Worm (Caenorhabditis elegans): ENCODE data around the gene Y105C5A.1.
A peak's percentile ranks its signal among the peaks of the same experiment; 100 is the strongest.

Gene Y105C5A.1

ce11 chrIV:15571652-15572051 is 7.4 kb upstream of the Y105C5A.1 start:
- TF ChIP-seq tbx-8 (GFP tag; optimal IDR thresholded peaks at IDR 0.05) (no peak), bed-3 (GFP tag; optimal IDR thresholded peaks at IDR 0.05) (no peak), elt-3 (tag; optimal IDR thresholded peaks at IDR 0.05) (no peak), nhr-237 (tag; optimal IDR thresholded peaks at IDR 0.05) (no peak), nhr-28 (tag; optimal IDR thresholded peaks at IDR 0.05) (no peak), sem-2 (GFP tag; optimal IDR thresholded peaks at IDR 0.05) (no peak), nhr-12 (tag; optimal IDR thresholded peaks at IDR 0.05) (no peak), drap-1 (GFP tag; optimal IDR thresholded peaks at IDR 0.05) (no peak), ces-1 (GFP tag; optimal IDR thresholded peaks at IDR 0.05) (no peak), hlh-1 (tag; optimal IDR thresholded peaks at IDR 0.05) (no peak), lin-13 (tag; optimal IDR thresholded peaks at IDR 0.05) (no peak), elt-1 (tag; optimal IDR thresholded peaks at IDR 0.05; ENCODE audit: borderline replicate concordance, insufficient read depth) (no peak), unc-62 (GFP tag; optimal IDR thresholded peaks at IDR 0.05) (no peak), ceh-39 (tag; optimal IDR thresholded peaks at IDR 0.05) (no peak), cnd-1 (tag; optimal IDR thresholded peaks at IDR 0.05) (no peak)

- TF ChIP-seq flh-1 (GFP tag; optimal IDR thresholded peaks at IDR 0.05) (no peak), ceh-43 (GFP tag; optimal IDR thresholded peaks at IDR 0.05) (no peak), M03D4.4 (tag; optimal IDR thresholded peaks at IDR 0.05) (no peak), mls-2 (tag; optimal IDR thresholded peaks at IDR 0.05) (no peak), ham-2 (GFP tag; optimal IDR thresholded peaks at IDR 0.05) (peak; percentile 74), ceh-83 (GFP tag; optimal IDR thresholded peaks at IDR 0.05) (peak; percentile 77), lin-32 (GFP tag; optimal IDR thresholded peaks at IDR 0.05) (no peak), bed-3 (GFP tag; optimal IDR thresholded peaks at IDR 0.05) (no peak), mep-1 (tag; optimal IDR thresholded peaks at IDR 0.05) (peak; percentile 43), nhr-76 (tag; optimal IDR thresholded peaks at IDR 0.05) (no peak), ces-1 (GFP tag; optimal IDR thresholded peaks at IDR 0.05) (peak; percentile 89), snpc-4 (tag; optimal IDR thresholded peaks at IDR 0.05) (no peak), hlh-1 (tag; optimal IDR thresholded peaks at IDR 0.05) (peak; percentile 41), sem-2 (GFP tag; optimal IDR thresholded peaks at IDR 0.05) (no peak), mab-5 (tag; optimal IDR thresholded peaks at IDR 0.05) (peak; percentile 36), zip-8 (tag; optimal IDR thresholded peaks at IDR 0.05) (no peak), pha-4 (tag; optimal IDR thresholded peaks at IDR 0.05) (peak; percentile 89), elt-1 (tag; optimal IDR thresholded peaks at IDR 0.05; ENCODE audit: borderline replicate concordance, insufficient read depth) (peak; percentile 22), sptf-1 (tag; optimal IDR thresholded peaks at IDR 0.05) (peak; percentile 52), ztf-11 (tag; optimal IDR thresholded peaks at IDR 0.05) (peak; percentile 25), lin-13 (tag; optimal IDR thresholded peaks at IDR 0.05) (peak; percentile 29), lsy-2 (tag; optimal IDR thresholded peaks at IDR 0.05) (peak; percentile 97), nhr-28 (tag; optimal IDR thresholded peaks at IDR 0.05) (no peak), nhr-237 (tag; optimal IDR thresholded peaks at IDR 0.05) (peak; percentile 63), elt-3 (tag; optimal IDR thresholded peaks at IDR 0.05) (peak; percentile 81), unc-120 (tag; optimal IDR thresholded peaks at IDR 0.05; ENCODE audit: poor library complexity, severe bottlenecking) (no peak), tbx-8 (GFP tag; optimal IDR thresholded peaks at IDR 0.05) (no peak), cnd-1 (tag; optimal IDR thresholded peaks at IDR 0.05) (no peak), drap-1 (GFP tag; optimal IDR thresholded peaks at IDR 0.05) (no peak), nhr-12 (tag; optimal IDR thresholded peaks at IDR 0.05) (no peak), blmp-1 (tag; optimal IDR thresholded peaks at IDR 0.05) (no peak), ceh-39 (tag; optimal IDR thresholded peaks at IDR 0.05) (no peak), unc-39 (tag; optimal IDR thresholded peaks at IDR 0.05) (no peak), nhr-2 (tag; optimal IDR thresholded peaks at IDR 0.05) (peak; percentile 52), unc-62 (GFP tag; optimal IDR thresholded peaks at IDR 0.05) (peak; percentile 93)
These were observed 6.5 kb upstream of the Y105C5A.1 start for ce11 chrIV:15570770-15571169.

- peak; percentile 26 for TF ChIP-seq unc-120 (tag; optimal IDR thresholded peaks at IDR 0.05; ENCODE audit: poor library complexity, severe bottlenecking)
- no peak for TF ChIP-seq bed-3 (GFP tag; optimal IDR thresholded peaks at IDR 0.05)
- peak; percentile 46 for TF ChIP-seq lsy-2 (tag; optimal IDR thresholded peaks at IDR 0.05)
- TF ChIP-seq lin-32 (GFP tag; optimal IDR thresholded peaks at IDR 0.05), result no peak
- no peak for TF ChIP-seq drap-1 (GFP tag; optimal IDR thresholded peaks at IDR 0.05)
- TF ChIP-seq mls-2 (tag; optimal IDR thresholded peaks at IDR 0.05), result peak; percentile 66
- TF ChIP-seq tbx-8 (GFP tag; optimal IDR thresholded peaks at IDR 0.05), result no peak
- no peak for TF ChIP-seq ceh-39 (tag; optimal IDR thresholded peaks at IDR 0.05)
- TF ChIP-seq elt-1 (tag; optimal IDR thresholded peaks at IDR 0.05; ENCODE audit: borderline replicate concordance, insufficient read depth), result no peak
- TF ChIP-seq mab-5 (tag; optimal IDR thresholded peaks at IDR 0.05), result no peak
- no peak for TF ChIP-seq blmp-1 (tag; optimal IDR thresholded peaks at IDR 0.05)
- TF ChIP-seq cnd-1 (tag; optimal IDR thresholded peaks at IDR 0.05), result peak; percentile 33
- TF ChIP-seq elt-3 (tag; optimal IDR thresholded peaks at IDR 0.05), result no peak
- no peak for TF ChIP-seq unc-39 (tag; optimal IDR thresholded peaks at IDR 0.05)
- no peak for TF ChIP-seq zip-8 (tag; optimal IDR thresholded peaks at IDR 0.05)
- no peak for TF ChIP-seq unc-62 (GFP tag; optimal IDR thresholded peaks at IDR 0.05)
- TF ChIP-seq lin-13 (tag; optimal IDR thresholded peaks at IDR 0.05), result peak; percentile 57
- peak; percentile 37 for TF ChIP-seq mep-1 (tag; optimal IDR thresholded peaks at IDR 0.05)
- TF ChIP-seq ztf-11 (tag; optimal IDR thresholded peaks at IDR 0.05), result no peak
- no peak for TF ChIP-seq snpc-4 (tag; optimal IDR thresholded peaks at IDR 0.05)
- no peak for TF ChIP-seq flh-1 (GFP tag; optimal IDR thresholded peaks at IDR 0.05)
- TF ChIP-seq nhr-28 (tag; optimal IDR thresholded peaks at IDR 0.05), result no peak
- TF ChIP-seq hlh-1 (tag; optimal IDR thresholded peaks at IDR 0.05), result no peak
- peak; percentile 47 for TF ChIP-seq M03D4.4 (tag; optimal IDR thresholded peaks at IDR 0.05)
- no peak for TF ChIP-seq sem-2 (GFP tag; optimal IDR thresholded peaks at IDR 0.05)
- TF ChIP-seq ceh-43 (GFP tag; optimal IDR thresholded peaks at IDR 0.05), result no peak
- peak; percentile 71 for TF ChIP-seq sptf-1 (tag; optimal IDR thresholded peaks at IDR 0.05)
- no peak for TF ChIP-seq ham-2 (GFP tag; optimal IDR thresholded peaks at IDR 0.05)
- no peak for TF ChIP-seq nhr-76 (tag; optimal IDR thresholded peaks at IDR 0.05)
- TF ChIP-seq nhr-12 (tag; optimal IDR thresholded peaks at IDR 0.05), result no peak
- peak; percentile 81 for TF ChIP-seq ces-1 (GFP tag; optimal IDR thresholded peaks at IDR 0.05)
- TF ChIP-seq nhr-237 (tag; optimal IDR thresholded peaks at IDR 0.05), result no peak
- TF ChIP-seq nhr-2 (tag; optimal IDR thresholded peaks at IDR 0.05), result peak; percentile 17
- TF ChIP-seq pha-4 (tag; optimal IDR thresholded peaks at IDR 0.05), result peak; percentile 54
These were observed 3.0 kb downstream of the Y105C5A.1 start for ce11 chrIV:15561223-15561656.
